Worm (Caenorhabditis elegans): Measurements from ENCODE around the gene dct-14.

- TF ChIP-seq ZK546.5 (tag; optimal IDR thresholded peaks at IDR 0.05) (no peak), pha-4 (GFP tag; IDR thresholded peaks at IDR 0.05) (no peak), pha-4 (tag; optimal IDR thresholded peaks at IDR 0.05) (no peak), nhr-28 (tag; optimal IDR thresholded peaks at IDR 0.05) (no peak)
These were observed 13.8 kb downstream of the dct-14 start for ce11 chrV:20486549-20486948.

Data from whole organism, L4 larva.